Fruit fly (Drosophila melanogaster) whole organism, wandering third instar larva: ENCODE data around the gene CG15382.

Experiments used
- HLH106 ChIP-seq: fragments of 200-800 bp; optimal IDR thresholded peaks from 3 replicates; lab custom pipeline; 2019; ENCODE audit warnings: missing biosample characterization, mild to moderate bottlenecking, missing genetic modification characterization, moderate library complexity
- Rel ChIP-seq, 2 experiments: fragments of 200-800 bp; sonication (Bioruptor generic) in 1 of 2; optimal IDR thresholded peaks; 2 replicates in 1 of 2; 3 replicates in 1 of 2; lab custom pipeline; 2016 to 2019; ENCODE audit warnings: mild to moderate bottlenecking in 2 of 2, missing biosample characterization in 2 of 2, missing genetic modification characterization in 2 of 2, moderate library complexity in 1 of 2
- Sp1 ChIP-seq: fragments of 200-800 bp; sonication (Bioruptor generic); optimal IDR thresholded peaks from 3 replicates; lab custom pipeline; 2019; ENCODE audit warnings: missing biosample characterization, mild to moderate bottlenecking, missing genetic modification characterization, moderate library complexity
- h ChIP-seq: fragments of 200-800 bp; sonication (Bioruptor generic); optimal IDR thresholded peaks from 3 replicates; lab custom pipeline; 2016; ENCODE audit warnings: missing biosample characterization, mild to moderate bottlenecking, missing genetic modification characterization

DNA sequence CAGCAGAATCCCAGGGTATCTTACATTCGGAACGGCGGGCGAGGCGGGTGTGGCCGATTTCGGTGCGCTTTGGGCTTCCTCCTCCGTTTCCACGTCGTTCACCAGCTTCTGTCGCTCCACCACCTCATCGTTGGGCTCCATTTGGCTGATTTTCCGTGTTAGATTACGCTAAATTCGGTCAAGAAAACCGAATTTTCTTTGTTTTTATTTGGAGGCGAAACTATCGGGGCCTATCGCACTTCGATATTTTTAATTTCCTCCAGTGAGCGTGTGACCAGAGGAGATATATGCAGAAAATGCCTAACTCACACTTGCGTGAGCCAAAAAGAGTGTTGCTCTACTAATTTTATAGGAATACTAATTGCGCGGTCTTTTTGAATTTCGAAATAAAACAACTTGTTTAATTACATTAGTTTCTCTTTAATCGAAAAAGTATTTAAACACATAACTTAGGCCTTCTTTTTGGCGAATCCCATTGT is 36.6 kb downstream of the CG15382 start, which contains the start of gene CG10874:
- TF ChIP-seq HLH106 (tag; lab: Kevin White, UChicago) (no peak), h (GFP tag; lab: Kevin White, UChicago) (no peak), Rel (GFP tag; optimal IDR thresholded peaks at IDR 0.05; lab: Kevin White, UChicago) (no peak), Rel (tag; optimal IDR thresholded peaks at IDR 0.05; lab: Kevin White, UChicago) (peak; percentile 30), Sp1 (GFP tag; lab: Kevin White, UChicago) (no peak)
